Worm (Caenorhabditis elegans) whole organism, young adult: Measurements from ENCODE around the gene srh-133.
"Not testable (repeated sequence)": the region's sequence is repeated elsewhere in the genome, so short reads cannot be mapped to it uniquely, and the experiment has no call there.

Experiments used
- B0019.2 ChIP-seq: fragments of 200-800 bp; sonication (Bioruptor generic); conservative IDR thresholded peaks from 2 replicates; pipeline ENCODE4 v1.3.6; 2022; ENCODE audit warnings: missing genetic modification reagents, missing genetic modification characterization, missing compliant biosample characterization
- B0336.3 ChIP-seq: fragments of 200-800 bp; sonication (Bioruptor generic); IDR thresholded peaks from 2 replicates; pipeline ENCODE4 v1.3.6; 2022; ENCODE audit warnings: missing genetic modification characterization, missing compliant biosample characterization
- C17E4.6 ChIP-seq: fragments of 200-800 bp; sonication (Bioruptor generic); IDR thresholded peaks from 2 replicates; pipeline ENCODE4 v1.3.6; 2022; ENCODE audit warnings: missing genetic modification reagents, missing genetic modification characterization, missing compliant biosample characterization
- F49E8.2 ChIP-seq: sonication (generic microtip); optimal IDR thresholded peaks from 3 replicates; lab custom pipeline; 2017; ENCODE audit warnings: missing genetic modification characterization, mild to moderate bottlenecking, missing compliant biosample characterization, antibody characterized with exemption, moderate library complexity; ENCODE audit not compliant: insufficient read depth
- F57C9.4 ChIP-seq: sonication (generic microtip); optimal IDR thresholded peaks from 2 replicates; lab custom pipeline; 2017; ENCODE audit warnings: mild to moderate bottlenecking, missing genetic modification characterization, missing compliant biosample characterization
- K11D2.4 ChIP-seq: fragments of 200-800 bp; sonication (Bioruptor generic); IDR thresholded peaks from 2 replicates; pipeline ENCODE4 v1.3.6; 2022; ENCODE audit warnings: missing genetic modification reagents, missing genetic modification characterization, missing compliant biosample characterization
- T26A5.8 ChIP-seq: sonication (generic microtip); optimal IDR thresholded peaks from 2 replicates; lab custom pipeline; 2016; ENCODE audit warnings: missing genetic modification characterization, missing compliant biosample characterization
- ama-1 ChIP-seq, 3 experiments: fragments of 150-350 bp in 1 of 3; sonication (generic microtip) in 2 of 3; optimal IDR thresholded peaks; 2 replicates each; lab custom pipeline; 2014 to 2018; ENCODE audit warnings: missing biosample characterization in 2 of 3, missing genetic modification characterization in 2 of 3, missing genetic modification reagents in 2 of 3
- attf-5 ChIP-seq: fragments of 200-800 bp; sonication (Bioruptor generic); optimal IDR thresholded peaks from 2 replicates; lab custom pipeline; 2018; ENCODE audit warnings: mild to moderate bottlenecking, missing genetic modification characterization, missing compliant biosample characterization
- ceh-58 ChIP-seq: fragments of 200-800 bp; sonication (Bioruptor generic); IDR thresholded peaks from 2 replicates; pipeline ENCODE4 v1.3.6; 2022; ENCODE audit warnings: missing genetic modification characterization, missing compliant biosample characterization
- ceh-79 ChIP-seq: sonication (generic microtip); optimal IDR thresholded peaks from 2 replicates; lab custom pipeline; 2017; ENCODE audit warnings: mild to moderate bottlenecking, missing genetic modification characterization, missing compliant biosample characterization
- die-1 ChIP-seq: sonication (generic microtip); optimal IDR thresholded peaks from 2 replicates; lab custom pipeline; 2016; ENCODE audit warnings: missing genotype, mild to moderate bottlenecking, missing genetic modification characterization, missing compliant biosample characterization
- egl-44 ChIP-seq: fragments of 200-800 bp; sonication (Bioruptor generic); IDR thresholded peaks from 2 replicates; pipeline ENCODE4 v1.3.6; 2022; ENCODE audit warnings: missing genetic modification reagents, missing genetic modification characterization, missing compliant biosample characterization
- egrh-3 ChIP-seq: fragments of 200-800 bp; sonication (Bioruptor generic); IDR thresholded peaks from 2 replicates; pipeline ENCODE4 v1.3.6; 2022; ENCODE audit warnings: missing genetic modification reagents, missing genetic modification characterization, missing compliant biosample characterization
- gei-17 ChIP-seq: fragments of 200-800 bp; sonication (Bioruptor generic); optimal IDR thresholded peaks from 2 replicates; lab custom pipeline; 2018; ENCODE audit warnings: mild to moderate bottlenecking, missing genetic modification characterization, missing compliant biosample characterization
- him-1 ChIP-seq: sonication (generic microtip); optimal IDR thresholded peaks from 2 replicates; lab custom pipeline; 2016; ENCODE audit warnings: missing genotype, missing genetic modification reagents, missing genetic modification characterization, missing compliant biosample characterization
- hlh-12 ChIP-seq: sonication (generic microtip); optimal IDR thresholded peaks from 2 replicates; lab custom pipeline; 2016; ENCODE audit warnings: missing genetic modification characterization, missing compliant biosample characterization
- hlh-26 ChIP-seq: fragments of 200-800 bp; sonication (Bioruptor generic); conservative IDR thresholded peaks from 2 replicates; pipeline ENCODE4 v1.3.6; 2022; ENCODE audit warnings: missing genetic modification reagents, missing genetic modification characterization, missing compliant biosample characterization
- hmg-20 ChIP-seq: fragments of 200-800 bp; sonication (Bioruptor generic); IDR thresholded peaks from 2 replicates; pipeline ENCODE4 v1.3.6; 2022; ENCODE audit warnings: missing genetic modification reagents, missing genetic modification characterization, missing compliant biosample characterization
- hrde-1 ChIP-seq: sonication (generic microtip); optimal IDR thresholded peaks from 2 replicates; lab custom pipeline; 2016; ENCODE audit warnings: missing genetic modification characterization, mild to moderate bottlenecking, missing compliant biosample characterization, moderate library complexity, missing genotype, missing genetic modification reagents, borderline replicate concordance
- lsy-27 ChIP-seq: sonication (generic microtip); optimal IDR thresholded peaks from 2 replicates; lab custom pipeline; 2017; ENCODE audit warnings: missing genetic modification characterization, mild to moderate bottlenecking, missing compliant biosample characterization, antibody characterized with exemption, missing genotype, borderline replicate concordance; ENCODE audit not compliant: insufficient read depth
- madf-6 ChIP-seq: fragments of 200-800 bp; sonication (Bioruptor generic); IDR thresholded peaks from 2 replicates; pipeline ENCODE4 v1.3.6; 2022; ENCODE audit warnings: missing genetic modification reagents, missing genetic modification characterization, missing compliant biosample characterization
- mcd-1 ChIP-seq: fragments of 200-800 bp; sonication (Bioruptor generic); IDR thresholded peaks from 2 replicates; pipeline ENCODE4 v1.3.6; 2022; ENCODE audit warnings: missing genetic modification reagents, missing genetic modification characterization, missing compliant biosample characterization
- mes-4 ChIP-seq: sonication (generic microtip); optimal IDR thresholded peaks from 2 replicates; lab custom pipeline; 2016; ENCODE audit warnings: missing genotype, missing genetic modification characterization, missing compliant biosample characterization
- nfya-1 ChIP-seq: sonication (generic microtip); optimal IDR thresholded peaks from 2 replicates; lab custom pipeline; 2017; ENCODE audit warnings: antibody characterized with exemption, missing compliant biosample characterization, missing genetic modification characterization, borderline replicate concordance; ENCODE audit not compliant: insufficient read depth
- nhr-179 ChIP-seq: sonication (generic microtip); optimal IDR thresholded peaks from 2 replicates; lab custom pipeline; 2016; ENCODE audit warnings: mild to moderate bottlenecking, missing genetic modification characterization, missing compliant biosample characterization
- nhr-80 ChIP-seq: sonication (generic microtip); optimal IDR thresholded peaks from 2 replicates; lab custom pipeline; 2016; ENCODE audit warnings: missing genetic modification characterization, missing compliant biosample characterization
- nhr-90 ChIP-seq: sonication (generic microtip); optimal IDR thresholded peaks from 2 replicates; lab custom pipeline; 2016; ENCODE audit warnings: missing genotype, mild to moderate bottlenecking, missing genetic modification characterization, missing compliant biosample characterization
- rec-8 ChIP-seq, 2 experiments: sonication (generic microtip); optimal IDR thresholded peaks; 2 replicates each; lab custom pipeline; 2016; ENCODE audit warnings: mild to moderate bottlenecking in 2 of 2, missing genetic modification characterization in 2 of 2, missing genetic modification reagents in 2 of 2, missing genotype in 2 of 2, missing biosample characterization in 1 of 2, missing compliant biosample characterization in 1 of 2, moderate library complexity in 1 of 2
- snpc-1.1 ChIP-seq: sonication (generic microtip); optimal IDR thresholded peaks from 2 replicates; lab custom pipeline; 2017; ENCODE audit warnings: missing genetic modification characterization, mild to moderate bottlenecking, missing compliant biosample characterization, antibody characterized with exemption, moderate library complexity, missing genotype, missing genetic modification reagents; ENCODE audit not compliant: insufficient read depth
- snpc-1.3 ChIP-seq: sonication (generic microtip); optimal IDR thresholded peaks from 2 replicates; lab custom pipeline; 2017; ENCODE audit warnings: missing genetic modification characterization, mild to moderate bottlenecking, missing compliant biosample characterization, antibody characterized with exemption, moderate library complexity, missing genotype, missing genetic modification reagents; ENCODE audit not compliant: insufficient read depth
- snpc-3.4 ChIP-seq: sonication (generic microtip); optimal IDR thresholded peaks from 2 replicates; lab custom pipeline; 2017; ENCODE audit warnings: missing genetic modification characterization, mild to moderate bottlenecking, missing compliant biosample characterization, antibody characterized with exemption, moderate library complexity, missing genotype, missing genetic modification reagents
- tbp1 ChIP-seq: fragments of 200-800 bp; sonication (Bioruptor generic); optimal IDR thresholded peaks from 2 replicates; lab custom pipeline; 2018; ENCODE audit warnings: mild to moderate bottlenecking, missing genetic modification characterization, missing compliant biosample characterization
- zfh-2 ChIP-seq: fragments of 200-800 bp; sonication (Bioruptor generic); conservative IDR thresholded peaks from 2 replicates; pipeline ENCODE4 v1.3.6; 2022; ENCODE audit warnings: missing genetic modification reagents, missing genetic modification characterization, missing compliant biosample characterization
- ztf-18 ChIP-seq: sonication (generic microtip); optimal IDR thresholded peaks from 2 replicates; lab custom pipeline; 2016; ENCODE audit warnings: missing genotype, mild to moderate bottlenecking, missing genetic modification characterization, missing compliant biosample characterization
- ztf-25 ChIP-seq: fragments of 200-800 bp; sonication (Bioruptor generic); IDR thresholded peaks from 2 replicates; pipeline ENCODE4 v1.3.6; 2022; ENCODE audit warnings: missing genetic modification reagents, missing genetic modification characterization, missing compliant biosample characterization
- ztf-26 ChIP-seq: sonication (generic microtip); optimal IDR thresholded peaks from 2 replicates; lab custom pipeline; 2017; ENCODE audit warnings: missing genetic modification characterization, missing compliant biosample characterization
- ztf-6 ChIP-seq: fragments of 200-800 bp; sonication (Bioruptor generic); IDR thresholded peaks from 2 replicates; pipeline ENCODE4 v1.3.6; 2022; ENCODE audit warnings: missing genetic modification reagents, missing genetic modification characterization, missing compliant biosample characterization

Gene srh-133

DNA sequence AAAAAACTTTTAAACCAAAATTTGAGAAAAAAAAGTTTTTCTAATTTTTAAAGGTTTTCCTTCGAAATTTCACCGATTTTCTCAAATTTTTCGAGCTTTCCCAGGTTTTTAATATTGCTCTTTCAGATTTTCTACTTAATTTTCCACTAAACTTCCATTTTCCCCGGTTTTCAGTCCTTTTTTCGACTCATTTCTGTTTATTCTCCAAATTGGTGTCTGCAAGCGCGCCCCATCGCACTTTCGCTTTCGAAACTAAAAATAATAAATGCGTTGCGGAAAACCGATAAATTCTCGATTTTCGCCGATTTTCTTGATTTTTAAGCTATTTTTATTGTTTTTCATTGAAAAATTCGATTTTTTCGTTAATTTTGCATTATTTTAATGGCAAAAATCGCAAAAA, 7.4 kb upstream of the srh-133 start:
- TF ChIP-seq mcd-1 = peak; percentile 80
- TF ChIP-seq ztf-18 = no peak

DNA sequence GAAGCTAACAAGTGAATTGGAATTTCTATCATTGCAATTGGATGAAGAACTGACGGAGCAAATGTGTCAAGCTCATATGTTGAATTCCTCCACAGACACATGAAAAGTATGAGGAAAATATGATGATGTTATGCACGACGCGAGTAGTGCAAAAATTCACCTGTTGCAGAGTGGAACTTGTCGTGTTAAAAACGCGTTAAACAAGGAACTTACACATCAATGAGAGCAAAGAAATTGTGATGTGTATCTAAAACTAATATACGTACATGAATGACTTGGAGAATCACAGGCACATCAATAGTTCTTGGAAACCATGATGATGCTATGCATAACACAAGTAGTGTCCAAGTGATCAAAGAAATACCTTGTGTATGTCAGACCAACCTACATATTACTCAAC, 3.2 kb upstream of the srh-133 start, which contains the start of gene srh-134:
Gene srh-134 (minus strand): TSS at position 101 of the 400 bp plus-strand sequence.
- no peak for TF ChIP-seq F57C9.4 (tag; lab: Kevin White, UChicago)
- TF ChIP-seq mes-4 = no peak
- TF ChIP-seq nhr-80 (tag; lab: Kevin White, UChicago) = no peak
- no peak for TF ChIP-seq hrde-1 (tag; lab: Kevin White, UChicago)
- no peak for TF ChIP-seq egl-44 (GFP tag; lab: Robert Waterston, UW)
- no peak for TF ChIP-seq madf-6
- no peak for TF ChIP-seq ztf-6 (GFP tag; lab: Robert Waterston, UW)
- no peak for TF ChIP-seq ama-1 (optimal IDR thresholded peaks at IDR 0.05; lab: Kevin White, UChicago)
- no peak for TF ChIP-seq ama-1 (GFP tag; optimal IDR thresholded peaks at IDR 0.05; lab: Kevin White, UChicago)
- no peak for TF ChIP-seq snpc-1.1 (tag; lab: Kevin White, UChicago)
- TF ChIP-seq gei-17 (GFP tag; lab: Kevin White, UChicago) = no peak
- TF ChIP-seq T26A5.8 = no peak
- no peak for TF ChIP-seq nhr-90 (tag; lab: Kevin White, UChicago)

DNA sequence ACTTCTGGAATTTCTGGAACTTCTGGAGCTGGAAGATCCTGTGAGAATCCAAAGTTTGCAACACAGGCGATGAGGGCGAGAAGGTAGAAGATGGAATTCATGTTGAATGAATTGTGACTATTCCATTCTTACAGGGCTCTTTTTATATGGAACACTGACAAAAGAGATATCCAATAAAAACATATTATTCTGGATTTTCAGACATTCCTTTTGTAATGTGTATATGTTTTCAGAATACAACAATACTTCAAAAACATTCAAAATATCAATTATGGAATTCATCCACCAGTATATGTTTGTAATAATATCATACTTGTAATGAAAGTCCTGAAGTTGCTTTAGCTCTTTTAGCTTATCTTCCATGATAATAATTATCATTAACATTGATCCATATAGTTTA, 3.3 kb downstream of the srh-133 start, which contains the start of gene Y59A8B.26:
Gene Y59A8B.26 (minus strand): TSS at position 101 of the 400 bp plus-strand sequence.
- not testable (repeated sequence) for TF ChIP-seq hlh-12 (tag; lab: Kevin White, UChicago); rec-8 (tag; optimal IDR thresholded peaks at IDR 0.05; lab: Kevin White, UChicago); ceh-58

DNA sequence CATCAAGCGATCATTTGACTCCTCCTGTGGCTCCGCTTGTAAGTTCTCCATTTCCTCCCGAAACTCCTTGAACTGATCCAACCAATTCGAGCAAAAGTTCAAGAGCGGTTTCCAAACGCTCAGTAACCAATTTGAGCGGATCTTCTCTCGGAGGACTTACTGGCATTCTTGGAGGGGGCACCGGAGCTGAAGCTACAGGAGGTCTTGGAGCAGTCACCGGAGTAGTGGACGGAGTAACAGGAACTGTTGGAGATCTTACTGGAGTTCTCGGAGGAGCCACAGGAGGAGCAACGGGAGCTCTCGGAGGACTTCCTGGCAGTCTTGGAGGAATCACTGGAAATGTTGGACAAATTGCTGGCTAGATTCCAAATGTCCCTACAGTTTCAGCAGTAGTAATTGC, 5.3 kb downstream of the srh-133 start:
- no peak for TF ChIP-seq ztf-26 (tag; lab: Kevin White, UChicago)
- TF ChIP-seq zfh-2 (GFP tag; lab: Robert Waterston, UW) = peak; percentile 54; the same call in 1 of the 2 replicates

DNA sequence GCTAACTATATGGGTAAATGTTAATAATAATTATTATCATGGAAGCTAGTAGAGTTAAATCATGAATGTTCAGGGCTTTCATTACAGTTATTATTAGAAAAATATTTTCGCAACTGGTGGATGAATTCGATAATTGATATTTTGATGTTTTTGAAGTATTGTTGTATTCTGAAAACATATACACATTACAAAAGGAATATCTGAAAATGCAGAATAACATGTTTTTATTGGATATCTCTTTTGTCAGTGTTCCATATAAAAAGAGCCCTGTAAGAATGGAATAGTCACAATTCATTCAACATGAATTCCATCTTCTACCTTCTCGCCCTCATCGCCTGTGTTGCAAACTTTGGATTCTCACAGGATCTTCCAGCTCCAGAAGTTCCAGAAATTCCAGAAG, 7.1 kb downstream of the srh-133 start, which contains the start of gene Y59A8B.19:
Gene Y59A8B.19 (plus strand): TSS at position 301 of the 400 bp plus-strand sequence.
- TF ChIP-seq tbp1 (GFP tag; lab: Kevin White, UChicago); die-1 (tag; lab: Kevin White, UChicago); C17E4.6 (GFP tag; lab: Robert Waterston, UW): not testable (repeated sequence)

DNA sequence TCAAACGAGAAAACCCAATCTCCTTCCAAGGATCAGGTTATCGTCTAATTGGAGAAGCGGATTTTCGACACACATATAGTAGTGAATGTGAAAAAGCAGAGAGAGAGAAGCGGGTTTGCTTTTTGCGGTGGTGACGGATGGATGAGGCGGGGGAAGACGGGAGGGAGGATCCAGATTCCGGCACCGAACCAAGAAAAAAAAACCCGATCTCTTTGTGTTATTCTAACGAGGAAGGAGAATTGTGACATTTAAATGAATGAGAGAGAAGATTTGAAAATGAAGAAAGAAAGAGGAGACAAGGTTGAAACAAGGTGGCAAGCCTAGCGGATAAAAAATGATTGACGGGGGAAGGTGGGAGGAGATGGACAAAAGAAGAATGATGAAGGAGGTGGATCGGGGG, 10.1 kb downstream of the srh-133 start:
- TF ChIP-seq nfya-1 (tag; lab: Kevin White, UChicago) = no peak
- no peak for TF ChIP-seq B0019.2
- no peak for TF ChIP-seq attf-5 (GFP tag; lab: Kevin White, UChicago)
- TF ChIP-seq ceh-79 (tag; lab: Kevin White, UChicago) = no peak
- TF ChIP-seq snpc-1.1 (tag; lab: Kevin White, UChicago) = no peak
- TF ChIP-seq B0336.3 = no peak
- TF ChIP-seq him-1 (tag; lab: Kevin White, UChicago) = no peak

DNA sequence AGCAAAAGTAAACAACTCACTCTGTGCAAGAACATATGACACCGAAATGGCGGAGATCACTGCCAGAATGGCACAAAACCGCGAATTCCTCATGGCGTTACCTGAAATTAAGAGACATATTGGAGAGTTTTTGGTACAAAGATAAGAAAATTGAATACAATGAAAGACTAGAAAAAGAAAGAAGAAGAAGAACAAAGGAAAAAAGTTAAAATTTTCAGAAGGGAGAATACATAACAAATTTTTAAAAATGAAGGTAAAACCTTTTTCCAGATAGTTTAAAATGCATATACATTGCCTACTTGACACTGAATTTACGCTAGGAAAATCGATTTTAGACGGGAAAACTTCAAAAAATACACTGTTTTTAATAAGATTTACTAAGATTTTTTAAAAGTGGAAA, 12.7 kb downstream of the srh-133 start, which contains the start of gene lon-8:
Gene lon-8 (minus strand): TSS at position 101 of the 400 bp plus-strand sequence.
- no peak for TF ChIP-seq zfh-2 (GFP tag; lab: Robert Waterston, UW)
- TF ChIP-seq snpc-1.3 (tag; lab: Kevin White, UChicago) = no peak
- TF ChIP-seq C17E4.6 (GFP tag; lab: Robert Waterston, UW) = no peak
- TF ChIP-seq hmg-20 (GFP tag; lab: Robert Waterston, UW) = no peak
- TF ChIP-seq hlh-26 (GFP tag; lab: Robert Waterston, UW) = no peak
- no peak for TF ChIP-seq snpc-3.4
- no peak for TF ChIP-seq lsy-27
- TF ChIP-seq nhr-179 (tag; lab: Kevin White, UChicago) = no peak
- TF ChIP-seq egrh-3 (GFP tag; lab: Robert Waterston, UW) = no peak
- TF ChIP-seq ztf-25 (GFP tag; lab: Robert Waterston, UW) = no peak
- TF ChIP-seq F49E8.2 (tag; lab: Kevin White, UChicago) = no peak
- no peak for TF ChIP-seq K11D2.4 (GFP tag; lab: Robert Waterston, UW)
- TF ChIP-seq, all 124 proteins: peak for 0
